Worm (Caenorhabditis elegans): ENCODE results near the gene moa-2.

DNA sequence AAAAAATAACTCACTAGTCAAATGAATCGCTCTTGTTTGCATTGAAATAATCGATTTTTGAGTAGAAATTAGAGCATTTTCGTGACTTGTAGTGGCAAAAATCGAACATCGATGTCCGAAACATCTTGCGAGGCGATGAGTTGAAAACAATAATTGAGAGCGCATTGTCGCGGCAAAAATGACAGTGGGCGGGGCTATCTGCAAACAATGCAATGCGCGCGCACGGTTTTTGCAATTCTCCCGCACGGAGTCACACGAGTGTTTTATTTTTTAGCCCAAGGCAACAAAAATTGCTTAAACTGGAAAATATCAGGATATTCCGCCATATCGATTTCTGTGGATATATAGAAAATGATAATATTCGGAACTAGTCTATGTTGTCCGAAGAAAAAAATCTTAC is 9.7 kb upstream of the moa-2 start, which contains the start of gene B0495.9:
- TF ChIP-seq him-1 (tag; optimal IDR thresholded peaks at IDR 0.05) (peak; percentile 78), dao-5 (tag; optimal IDR thresholded peaks at IDR 0.05) (no peak)
